Worm (Caenorhabditis elegans): ENCODE data around the gene C32B5.7.
"Not testable (repeated sequence)": the region's sequence is repeated elsewhere in the genome, so short reads cannot be mapped to it uniquely, and the experiment has no call there.

Gene C32B5.7

DNA sequence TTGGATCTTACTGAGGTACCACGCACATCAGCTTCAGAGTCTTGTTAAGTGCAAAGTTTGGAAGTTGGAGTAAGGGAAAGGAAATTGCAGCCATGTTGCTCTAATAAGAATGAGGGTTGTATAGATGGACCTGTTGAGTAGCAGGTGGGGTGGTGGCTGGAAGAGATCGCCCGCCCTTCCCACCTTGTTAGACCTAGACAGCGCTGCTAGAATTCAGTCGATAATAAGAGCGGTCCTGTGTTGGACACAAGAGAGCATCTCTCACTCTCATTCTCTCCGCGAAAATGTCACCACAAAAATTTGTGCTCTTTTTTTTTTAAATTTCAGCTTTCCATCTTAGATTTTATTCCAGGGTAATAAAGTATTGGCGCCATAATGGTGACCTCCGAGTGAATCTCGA is 41.0 kb downstream of the C32B5.7 start, which contains the start of the genes fbxb-30 and F45D11.5:
Gene fbxb-30 (minus strand): TSS at position 101 of the 400 bp plus-strand sequence.
Gene F45D11.5 (plus strand): TSS at position 352 of the 400 bp plus-strand sequence.
- TF ChIP-seq zip-2 (tag; optimal IDR thresholded peaks at IDR 0.05) (no peak), mep-1 (tag; optimal IDR thresholded peaks at IDR 0.05) (no peak), unc-130 (GFP tag; optimal IDR thresholded peaks at IDR 0.05) (no peak), hif-1 (tag; optimal IDR thresholded peaks at IDR 0.05) (no peak), attf-4 (tag; optimal IDR thresholded peaks at IDR 0.05) (no peak), zip-11 (GFP tag; IDR thresholded peaks at IDR 0.05) (no peak), nhr-10 (tag; optimal IDR thresholded peaks at IDR 0.05) (no peak), F44E2.7 (GFP tag; IDR thresholded peaks at IDR 0.05) (no peak), ces-1 (GFP tag; optimal IDR thresholded peaks at IDR 0.05) (no peak), mxl-2 (GFP tag; conservative IDR thresholded peaks at IDR 0.05) (no peak), nhr-42 (GFP tag; IDR thresholded peaks at IDR 0.05) (no peak), lin-39 (tag; optimal IDR thresholded peaks at IDR 0.05) (no peak), lin-38 (GFP tag; IDR thresholded peaks at IDR 0.05) (no peak), pha-4 (GFP tag; IDR thresholded peaks at IDR 0.05) (no peak), pha-4 (tag; optimal IDR thresholded peaks at IDR 0.05) (no peak)

DNA sequence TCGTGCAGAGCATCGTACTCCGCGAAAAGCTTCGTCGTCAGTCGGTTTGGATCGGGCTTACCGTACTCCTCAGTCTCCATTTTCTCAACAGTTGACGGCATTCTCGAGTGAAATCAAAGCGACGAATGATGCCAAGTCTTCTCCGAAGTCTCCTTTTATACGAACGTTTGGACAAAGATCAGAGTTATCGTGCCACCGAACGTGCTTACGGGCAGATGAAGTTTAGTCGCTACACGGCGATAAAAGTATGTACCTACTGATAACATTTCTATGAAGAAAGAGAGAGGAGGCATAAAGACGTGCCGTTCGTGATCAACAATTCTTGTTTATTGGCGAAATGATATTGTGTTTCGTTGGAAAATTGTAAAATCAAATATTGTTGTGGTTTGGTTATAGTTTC is 46.0 kb downstream of the C32B5.7 start, which contains the start of gene F45D11.14:
Gene F45D11.14 (minus strand): TSS at position 101 of the 400 bp plus-strand sequence.
- TF ChIP-seq skn-1 (tag; optimal IDR thresholded peaks at IDR 0.05); attf-4 (tag; optimal IDR thresholded peaks at IDR 0.05); D1046.2 (GFP tag; IDR thresholded peaks at IDR 0.05): not testable (repeated sequence)
